Fruit fly (Drosophila melanogaster): Measurements from ENCODE around the gene Arglu1.
A peak's percentile ranks its signal among the peaks of the same experiment; 100 is the strongest.

Arglu1 gene

DNA sequence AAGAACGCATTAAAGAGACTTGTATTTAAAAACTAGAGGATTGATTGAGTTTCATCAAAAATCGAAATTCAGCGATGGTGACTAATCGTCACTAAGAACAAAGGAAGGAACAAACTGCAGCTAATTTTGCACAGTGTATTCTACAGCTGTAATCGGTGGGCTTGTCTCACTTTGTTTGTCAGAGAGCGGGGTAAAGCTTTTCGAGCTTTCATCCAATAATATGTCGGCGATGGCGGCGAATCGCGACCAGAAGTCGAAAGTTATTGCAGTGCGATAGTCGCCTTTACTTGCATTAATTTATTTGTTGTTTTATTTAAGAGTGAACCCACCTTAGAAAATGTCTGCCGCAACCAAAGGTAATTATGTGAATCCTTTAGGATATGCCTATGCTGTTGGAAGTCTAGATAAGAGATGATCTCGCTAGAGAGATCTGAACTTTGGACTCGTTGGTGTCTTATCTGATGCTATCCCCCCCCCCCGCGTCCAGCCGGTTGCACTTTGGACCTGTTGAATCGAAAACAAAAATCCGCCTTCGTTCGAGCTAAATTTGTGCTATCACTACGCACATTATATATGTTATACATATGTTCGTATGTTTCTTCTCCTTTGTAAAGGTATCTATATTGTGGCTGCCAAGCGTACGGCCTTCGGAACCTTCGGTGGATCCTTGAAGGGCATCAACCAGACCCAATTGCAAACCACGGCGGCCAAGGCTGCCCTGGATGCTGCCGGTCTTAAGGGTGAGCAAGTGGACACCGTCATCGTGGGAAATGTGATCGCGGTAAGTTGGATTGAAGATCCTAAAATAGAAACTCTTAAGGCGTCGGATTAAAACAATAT, 22.7 kb downstream of the Arglu1 start, which contains the start of gene yip2 (continued):
- peak in 1 of 2 experiments; percentile 84 for TF ChIP-seq crp (GFP tag; optimal IDR thresholded peaks at IDR 0.05)
- no peak for TF ChIP-seq GATAe (GFP tag; conservative IDR thresholded peaks at IDR 0.05)
- peak; percentile 34 for TF ChIP-seq chn (GFP tag; optimal IDR thresholded peaks at IDR 0.05)
- TF ChIP-seq CG12391 (tag; optimal IDR thresholded peaks at IDR 0.05): peak; percentile 75
- TF ChIP-seq CG6254 (GFP tag; optimal IDR thresholded peaks at IDR 0.05): peak; percentile 59
- TF ChIP-seq grn (GFP tag; optimal IDR thresholded peaks at IDR 0.05): peak; percentile 78
- no peak for TF ChIP-seq CG10959 (GFP tag; IDR thresholded peaks at IDR 0.05)
- TF ChIP-seq CG14014 (GFP tag; IDR thresholded peaks at IDR 0.05): peak; percentile 70
- TF ChIP-seq zen2 (GFP tag; IDR thresholded peaks at IDR 0.05; ENCODE audit: partially characterized antibody): no peak
- TF ChIP-seq CG12104 (GFP tag; optimal IDR thresholded peaks at IDR 0.05): peak; percentile 14
- peak; percentile 68 for TF ChIP-seq CrebB (tag; optimal IDR thresholded peaks at IDR 0.05)
- TF ChIP-seq Dbx (GFP tag; IDR thresholded peaks at IDR 0.05): peak; percentile 59
- peak; percentile 17 for TF ChIP-seq CG12236 (GFP tag; optimal IDR thresholded peaks at IDR 0.05)
- TF ChIP-seq Tbp (GFP tag; optimal IDR thresholded peaks at IDR 0.05): no peak
- TF ChIP-seq wor (GFP tag; IDR thresholded peaks at IDR 0.05): no peak
- no peak for TF ChIP-seq CG8478 (optimal IDR thresholded peaks at IDR 0.05)
- peak; percentile 71 for TF ChIP-seq CG9932 (GFP tag; IDR thresholded peaks at IDR 0.05)
- peak; percentile 79 for TF ChIP-seq lab (GFP tag; optimal IDR thresholded peaks at IDR 0.05)
- TF ChIP-seq PHDP (tag; optimal IDR thresholded peaks at IDR 0.05): peak; percentile 71
- TF ChIP-seq Pdp1 (GFP tag; optimal IDR thresholded peaks at IDR 0.05): peak; percentile 45 to 47
- no peak; the same call in none of the 2 replicates for TF ChIP-seq CG31224 (GFP tag; IDR thresholded peaks at IDR 0.05)
- peak; percentile 58 for TF ChIP-seq Fer3 (tag; optimal IDR thresholded peaks at IDR 0.05)
- peak; percentile 57 for TF ChIP-seq exex (tag; optimal IDR thresholded peaks at IDR 0.05)
- TF ChIP-seq CG7928 (GFP tag; optimal IDR thresholded peaks at IDR 0.05): no peak
- no peak for TF ChIP-seq twi (tag; optimal IDR thresholded peaks at IDR 0.05)
- TF ChIP-seq zf30C (GFP tag; optimal IDR thresholded peaks at IDR 0.05): peak; percentile 88
- peak; percentile 25 for TF ChIP-seq Chrac-16 (GFP tag; optimal IDR thresholded peaks at IDR 0.05)
- TF ChIP-seq CG4404 (GFP tag; IDR thresholded peaks at IDR 0.05): no peak
- peak; percentile 70 for TF ChIP-seq grau (tag; optimal IDR thresholded peaks at IDR 0.05)
- TF ChIP-seq CG6175 (GFP tag; IDR thresholded peaks at IDR 0.05): no peak
- TF ChIP-seq ATbp (GFP tag; optimal IDR thresholded peaks at IDR 0.05): peak; percentile 44
- TF ChIP-seq CG13123 (GFP tag; optimal IDR thresholded peaks at IDR 0.05): no peak
- peak; percentile 50 for TF ChIP-seq slp2 (GFP tag; optimal IDR thresholded peaks at IDR 0.05)
- peak; percentile 40 for TF ChIP-seq D19A (tag; optimal IDR thresholded peaks at IDR 0.05)
- TF ChIP-seq TFAM (GFP tag; optimal IDR thresholded peaks at IDR 0.05): no peak
- peak; percentile 1 for TF ChIP-seq CG18764 (GFP tag; optimal IDR thresholded peaks at IDR 0.05)
- TF ChIP-seq bcd (GFP tag; optimal IDR thresholded peaks at IDR 0.05): peak; percentile 46
- no peak for TF ChIP-seq CG5245 (GFP tag; optimal IDR thresholded peaks at IDR 0.05)
- no peak for TF ChIP-seq CG14667 (GFP tag; IDR thresholded peaks at IDR 0.05)
- TF ChIP-seq Bteb2 (GFP tag; optimal IDR thresholded peaks at IDR 0.05): peak; percentile 13
- no peak for TF ChIP-seq Ravus (GFP tag; IDR thresholded peaks at IDR 0.05)
- peak; percentile 62 for TF ChIP-seq CG12071 (GFP tag; optimal IDR thresholded peaks at IDR 0.05)
- peak; percentile 22 for TF ChIP-seq nmo (GFP tag; optimal IDR thresholded peaks at IDR 0.05)
- TF ChIP-seq gce (GFP tag; IDR thresholded peaks at IDR 0.05): peak; percentile 64; the same call in 1 of the 3 replicates
- no peak for TF ChIP-seq ab (GFP tag; optimal IDR thresholded peaks at IDR 0.05)
- peak; percentile 30 for TF ChIP-seq Side (GFP tag; optimal IDR thresholded peaks at IDR 0.05)
- TF ChIP-seq Lpt (GFP tag; optimal IDR thresholded peaks at IDR 0.05): no peak
- peak; percentile 49 for TF ChIP-seq Deaf1 (tag; optimal IDR thresholded peaks at IDR 0.05)
- TF ChIP-seq az2 (GFP tag; optimal IDR thresholded peaks at IDR 0.05): peak; percentile 53
- TF ChIP-seq kay (GFP tag; optimal IDR thresholded peaks at IDR 0.05): peak; percentile 74
